Worm (Caenorhabditis elegans): ENCODE data around the gene ttbk-7.

DNA sequence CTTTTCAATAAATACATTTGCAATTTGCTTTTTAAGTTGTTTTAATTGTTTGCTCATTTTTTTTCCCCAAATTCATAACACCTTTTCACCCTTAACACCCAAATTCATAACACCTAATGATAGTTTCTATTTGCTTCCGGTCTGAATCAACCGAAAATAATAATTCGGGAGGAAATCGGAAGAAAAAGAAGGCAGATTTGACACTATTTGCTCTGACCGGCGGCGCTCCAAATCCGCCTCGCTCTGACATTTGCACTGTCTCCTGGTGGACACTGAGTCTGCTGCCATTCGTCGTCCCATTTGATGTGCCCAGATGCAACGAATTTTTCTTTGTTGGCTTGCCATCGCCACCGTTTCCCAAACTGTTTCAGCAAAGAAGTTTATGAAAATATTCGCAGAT is 28.5 kb upstream of the ttbk-7 start, which contains the start of gene pqn-67:
- TF ChIP-seq ceh-32 (tag; optimal IDR thresholded peaks at IDR 0.05; ENCODE audit: poor library complexity), result no peak
- TF ChIP-seq attf-4 (tag; optimal IDR thresholded peaks at IDR 0.05), result no peak
- no peak for TF ChIP-seq ama-1 (optimal IDR thresholded peaks at IDR 0.05)
- no peak for TF ChIP-seq pqm-1 (tag; optimal IDR thresholded peaks at IDR 0.05)
